Fruit fly (Drosophila melanogaster): ENCODE results near the gene brv1.

The brv1 gene

DNA sequence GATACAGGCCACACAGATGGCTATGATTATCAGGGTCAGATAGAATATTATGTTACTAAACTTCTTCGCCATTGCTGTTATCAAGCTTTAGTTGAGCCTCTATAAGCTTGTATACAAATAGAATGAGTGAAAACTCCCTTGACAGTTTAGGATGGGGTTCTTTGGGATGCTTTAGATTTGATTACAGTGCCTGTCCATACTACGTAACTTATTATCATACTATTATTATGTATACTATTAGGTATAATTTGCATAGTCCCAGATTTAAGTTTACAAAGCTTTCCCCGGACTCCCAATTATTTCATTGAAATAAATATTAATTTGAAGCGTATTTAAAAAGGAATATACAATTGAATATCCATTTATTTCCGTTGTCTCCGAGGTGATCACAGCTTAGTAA is at the start of gene brv1:
brv1 (minus strand) TSS at position 101 of the 400 bp plus-strand sequence.
- TF ChIP-seq Hr38 (GFP tag; optimal IDR thresholded peaks at IDR 0.05) = no peak

- TF ChIP-seq Blimp-1 (GFP tag; optimal IDR thresholded peaks at IDR 0.05) = no peak
Measured at dm6 chr3L:19532443-19532842, 46.1 kb upstream of the brv1 start, which contains the start of gene Cpr76Bd. Gene Cpr76Bd (plus strand): TSS chr3L:19532743.

DNA sequence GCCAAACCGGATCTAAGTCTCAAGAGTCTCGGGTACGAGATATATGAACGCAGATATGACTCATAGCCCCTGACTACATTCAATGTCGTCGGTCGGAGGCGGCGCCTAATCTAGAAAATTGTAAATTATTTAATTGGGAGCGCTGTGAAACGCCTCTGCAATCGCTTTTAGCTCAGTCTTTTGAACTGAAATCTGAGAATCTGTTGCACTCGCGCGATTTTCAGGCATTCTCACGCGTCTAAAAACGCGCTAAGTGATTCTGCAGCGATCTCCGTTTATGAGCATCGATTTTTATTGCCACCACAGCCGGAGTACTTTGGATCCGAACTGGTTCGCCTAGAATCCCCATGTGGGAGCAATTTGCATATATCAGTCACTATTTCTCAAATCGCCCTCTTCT is 42.2 kb upstream of the brv1 start:
- no peak for TF ChIP-seq dac (GFP tag; optimal IDR thresholded peaks at IDR 0.05)
- no peak for TF ChIP-seq Sox102F (GFP tag; optimal IDR thresholded peaks at IDR 0.05)
- TF ChIP-seq fd85E (GFP tag; optimal IDR thresholded peaks at IDR 0.05) = no peak
- TF ChIP-seq Smox (GFP tag; optimal IDR thresholded peaks at IDR 0.05) = no peak
- TF ChIP-seq CG10631 (GFP tag; optimal IDR thresholded peaks at IDR 0.05) = no peak
- TF ChIP-seq CG9139 (GFP tag; optimal IDR thresholded peaks at IDR 0.05) = no peak
- no peak for TF ChIP-seq CG31627 (GFP tag; optimal IDR thresholded peaks at IDR 0.05)

DNA sequence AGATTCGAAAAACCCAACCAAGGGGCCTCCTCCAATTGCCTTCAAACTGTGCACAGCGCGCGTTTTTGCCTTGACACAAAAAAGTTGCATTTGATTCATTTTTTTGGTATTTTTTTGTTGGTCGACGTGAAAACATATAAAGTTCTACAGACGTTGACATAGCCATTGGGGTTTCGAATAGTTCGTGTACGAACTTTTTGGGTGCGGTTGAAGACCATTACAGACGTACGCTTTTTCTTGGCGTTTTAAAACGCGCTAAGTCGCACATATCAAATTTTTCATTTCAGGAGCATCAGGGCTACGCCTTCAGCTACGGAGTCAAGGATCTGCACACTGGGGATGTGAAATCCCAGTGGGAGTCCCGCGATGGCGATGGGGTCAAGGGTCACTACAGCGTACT is 39.4 kb upstream of the brv1 start:
- TF ChIP-seq CG7368 (GFP tag; optimal IDR thresholded peaks at IDR 0.05) = no peak
- TF ChIP-seq Met (GFP tag; optimal IDR thresholded peaks at IDR 0.05) = no peak
- TF ChIP-seq svp (GFP tag) = no peak
- TF ChIP-seq CG8319 (GFP tag; optimal IDR thresholded peaks at IDR 0.05) = no peak
- TF ChIP-seq vri (GFP tag; optimal IDR thresholded peaks at IDR 0.05) = no peak

- TF ChIP-seq CG32006 (GFP tag; optimal IDR thresholded peaks at IDR 0.05) (peak; percentile 14), achi (GFP tag; optimal IDR thresholded peaks at IDR 0.05) (no peak), CG6276 (GFP tag; optimal IDR thresholded peaks at IDR 0.05) (peak; percentile 37), lz (GFP tag; optimal IDR thresholded peaks at IDR 0.05) (no peak), CG8319 (GFP tag; optimal IDR thresholded peaks at IDR 0.05) (no peak), svp (GFP tag) (peak; percentile 28), OdsH (GFP tag; optimal IDR thresholded peaks at IDR 0.05) (no peak), Lpt (GFP tag; optimal IDR thresholded peaks at IDR 0.05) (no peak), Eip78C (GFP tag) (no peak), CG8119 (GFP tag; IDR thresholded peaks at IDR 0.05) (peak; percentile 67), CG15336 (GFP tag; IDR thresholded peaks at IDR 0.05) (peak; percentile 62), eg (GFP tag; IDR thresholded peaks at IDR 0.05) (peak; percentile 41; the same call in 1 of the 3 replicates), Met (GFP tag; optimal IDR thresholded peaks at IDR 0.05) (no peak), fkh (GFP tag; optimal IDR thresholded peaks at IDR 0.05) (no peak), CG34406 (GFP tag; optimal IDR thresholded peaks at IDR 0.05) (no peak), Hr4 (GFP tag; optimal IDR thresholded peaks at IDR 0.05) (no peak), Ets21C (GFP tag; optimal IDR thresholded peaks at IDR 0.05) (no peak), Sox15 (GFP tag; optimal IDR thresholded peaks at IDR 0.05) (no peak), CG11294 (GFP tag; IDR thresholded peaks at IDR 0.05) (peak; percentile 29; the same call in 1 of the 2 replicates), CG6792 (GFP tag; optimal IDR thresholded peaks at IDR 0.05) (no peak), cyc (GFP tag; optimal IDR thresholded peaks at IDR 0.05) (no peak), CG3032 (tag; optimal IDR thresholded peaks at IDR 0.05) (no peak), Sox14 (GFP tag; optimal IDR thresholded peaks at IDR 0.05) (no peak), Hr39 (GFP tag; optimal IDR thresholded peaks at IDR 0.05) (no peak), CG8632 (GFP tag; optimal IDR thresholded peaks at IDR 0.05) (no peak), CG1621 (tag; optimal IDR thresholded peaks at IDR 0.05) (no peak), CG9139 (GFP tag; optimal IDR thresholded peaks at IDR 0.05) (no peak), pdm3 (GFP tag; optimal IDR thresholded peaks at IDR 0.05) (no peak), CG7368 (GFP tag; optimal IDR thresholded peaks at IDR 0.05) (no peak), fd59A (GFP tag; optimal IDR thresholded peaks at IDR 0.05) (no peak), dac (GFP tag; optimal IDR thresholded peaks at IDR 0.05) (no peak), ss (GFP tag; optimal IDR thresholded peaks at IDR 0.05) (no peak), Ets96B (tag; optimal IDR thresholded peaks at IDR 0.05) (no peak), salr (GFP tag; optimal IDR thresholded peaks at IDR 0.05) (no peak), CG6808 (GFP tag; optimal IDR thresholded peaks at IDR 0.05) (no peak)
Measured at dm6 chr3L:19524690-19525089, 38.4 kb upstream of the brv1 start.
